Fruit fly (Drosophila melanogaster) whole organism, wandering third instar larva: Measurements from ENCODE around the gene Obp28a.

Experiments used
- CrebA ChIP-seq: fragments of 200-800 bp; sonication (Bioruptor generic); optimal IDR thresholded peaks from 2 replicates; lab custom pipeline; 2016; ENCODE audit warnings: missing biosample characterization, mild to moderate bottlenecking, missing genetic modification characterization, borderline replicate concordance
- Dif ChIP-seq: fragments of 200-275, 200-300 bp; sonication (Bioruptor generic); optimal IDR thresholded peaks from 2 replicates; lab custom pipeline; 2018; ENCODE audit warnings: missing biosample characterization, missing genetic modification characterization; ENCODE audit not compliant: partially characterized antibody
- Hr83 ChIP-seq: fragments of 200-300 bp; sonication (Bioruptor generic); optimal IDR thresholded peaks from 2 replicates; lab custom pipeline; 2016; ENCODE audit warnings: missing biosample characterization, mild to moderate bottlenecking, missing genetic modification characterization, moderate library complexity; ENCODE audit not compliant: poor library complexity, severe bottlenecking
- Jra ChIP-seq: sonication (Bioruptor generic); optimal IDR thresholded peaks from 2 replicates; lab custom pipeline; 2016; ENCODE audit warnings: missing biosample characterization, missing genetic modification characterization
- Mio ChIP-seq: sonication (Bioruptor generic); optimal IDR thresholded peaks from 2 replicates; lab custom pipeline; 2016; ENCODE audit warnings: missing biosample characterization, missing genetic modification characterization
- OdsH ChIP-seq: fragments of 200-800 bp; sonication (Bioruptor generic); optimal IDR thresholded peaks from 2 replicates; lab custom pipeline; 2016; ENCODE audit warnings: missing biosample characterization, mild to moderate bottlenecking, missing genetic modification characterization
- psq ChIP-seq: fragments of 200-800 bp; sonication (Bioruptor generic); optimal IDR thresholded peaks from 3 replicates; lab custom pipeline; 2017; ENCODE audit warnings: missing biosample characterization, mild to moderate bottlenecking, missing genetic modification characterization, moderate library complexity
- usp ChIP-seq: fragments of >200 bp; optimal IDR thresholded peaks from 2 replicates; lab custom pipeline; 2017; ENCODE audit warnings: missing biosample characterization, missing genetic modification characterization

dm6 chr2L:7544267-7544670, 47.1 kb upstream of the Obp28a start:
- TF ChIP-seq Jra (GFP tag; lab: Kevin White, UChicago) (no peak), psq (peak; percentile 7), Hr83 (peak; percentile 8), Dif (GFP tag; lab: Kevin White, UChicago) (no peak), usp (no peak), OdsH (GFP tag; lab: Kevin White, UChicago) (no peak), CrebA (peak; percentile 8), Mio (GFP tag; lab: Kevin White, UChicago) (no peak)
